Fruit fly (Drosophila melanogaster) whole organism, wandering third instar larva: ENCODE data around the gene Arp1.

Source experiments
- Abd-B ChIP-seq: fragments of >200 bp; optimal IDR thresholded peaks from 2 replicates; lab custom pipeline; 2017; ENCODE audit warnings: missing biosample characterization, missing genetic modification characterization
- CG32264 ChIP-seq: fragments of 200-800 bp; sonication (Bioruptor generic); optimal IDR thresholded peaks from 2 replicates; lab custom pipeline; 2016; ENCODE audit warnings: missing biosample characterization, missing genetic modification characterization
- GATAd ChIP-seq: sonication (Bioruptor generic); optimal IDR thresholded peaks from 2 replicates; lab custom pipeline; 2016; ENCODE audit warnings: missing biosample characterization, missing genetic modification characterization
- Jra ChIP-seq: sonication (Bioruptor generic); optimal IDR thresholded peaks from 2 replicates; lab custom pipeline; 2016; ENCODE audit warnings: missing biosample characterization, missing genetic modification characterization
- Myc ChIP-seq: fragments of >200 bp; optimal IDR thresholded peaks from 2 replicates; lab custom pipeline; 2017
- foxo ChIP-seq, 2 experiments: fragments of 200-800 bp; sonication (Bioruptor generic); optimal IDR thresholded peaks; 2 replicates in 1 of 2; 3 replicates in 1 of 2; lab custom pipeline; 2016 to 2017; ENCODE audit warnings: missing biosample characterization in 2 of 2, missing genetic modification characterization in 2 of 2
- fru ChIP-seq: fragments of 200-800 bp; sonication (Bioruptor generic); optimal IDR thresholded peaks from 3 replicates; lab custom pipeline; 2016; ENCODE audit warnings: missing biosample characterization, mild to moderate bottlenecking, missing genetic modification characterization
- h ChIP-seq: fragments of 200-800 bp; sonication (Bioruptor generic); optimal IDR thresholded peaks from 3 replicates; lab custom pipeline; 2016; ENCODE audit warnings: missing biosample characterization, mild to moderate bottlenecking, missing genetic modification characterization
- rgr ChIP-seq: fragments of 200-800 bp; sonication (Bioruptor generic); optimal IDR thresholded peaks from 3 replicates; lab custom pipeline; 2016; ENCODE audit warnings: missing biosample characterization, mild to moderate bottlenecking, missing genetic modification characterization
- tai ChIP-seq: sonication (Bioruptor generic); optimal IDR thresholded peaks from 2 replicates; lab custom pipeline; 2016; ENCODE audit warnings: missing biosample characterization, missing genetic modification characterization

DNA sequence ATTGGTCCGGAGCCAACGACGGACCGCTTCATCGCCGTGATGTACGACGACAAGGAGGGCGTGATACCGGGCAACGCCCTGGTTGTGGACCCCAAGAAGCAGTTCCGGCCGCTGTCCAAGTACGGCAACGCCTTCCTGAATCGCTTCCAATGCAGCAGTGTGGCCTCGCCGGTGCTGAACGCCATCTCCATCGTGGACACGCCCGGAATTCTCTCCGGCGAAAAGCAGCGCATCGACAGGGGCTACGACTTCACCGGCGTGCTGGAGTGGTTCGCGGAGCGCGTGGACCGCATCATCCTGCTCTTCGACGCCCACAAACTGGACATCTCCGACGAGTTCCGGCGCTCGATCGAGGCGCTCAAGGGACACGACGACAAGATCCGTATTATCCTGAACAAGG is 6.8 kb downstream of the Arp1 start:
- no peak for TF ChIP-seq Abd-B (GFP tag; lab: Kevin White, UChicago)
- no peak for TF ChIP-seq tai (GFP tag; lab: Kevin White, UChicago)
- TF ChIP-seq rgr, result no peak
- no peak for TF ChIP-seq CG32264
- TF ChIP-seq h, result no peak
- TF ChIP-seq fru (GFP tag; lab: Kevin White, UChicago), result no peak
- no peak for TF ChIP-seq Myc (lab: Kevin White, UChicago)
- no peak for TF ChIP-seq foxo (GFP tag; optimal IDR thresholded peaks at IDR 0.05; lab: Kevin White, UChicago)
- no peak for TF ChIP-seq GATAd
- no peak for TF ChIP-seq Jra (GFP tag; lab: Kevin White, UChicago)
